Fruit fly (Drosophila melanogaster) whole organism: Measurements from ENCODE around the gene neb.

ENCODE experiments used
- Dll ChIP-seq: fragments of >200 bp; optimal IDR thresholded peaks from 2 replicates; lab custom pipeline; 2017
- EcR ChIP-seq, 2 experiments: fragments of >200 bp; optimal IDR thresholded peaks; 2 replicates each; lab custom pipeline; 2017; ENCODE audit warnings: missing biosample characterization in 2 of 2, missing genetic modification characterization in 2 of 2, missing genetic modification reagents in 2 of 2
- pan ChIP-seq: fragments of >200 bp; optimal IDR thresholded peaks from 2 replicates; lab custom pipeline; 2017
- psq ChIP-seq: fragments of >200 bp; optimal IDR thresholded peaks from 2 replicates; lab custom pipeline; 2017

- TF ChIP-seq pan (lab: Kevin White, UChicago) (no peak), Dll (lab: Kevin White, UChicago) (no peak), psq (lab: Kevin White, UChicago) (no peak), EcR (GFP tag; optimal IDR thresholded peaks at IDR 0.05; lab: Kevin White, UChicago) (no peak)
Measured at dm6 chr2L:20120388-20121232, 45.1 kb downstream of the neb start.
